Worm (Caenorhabditis elegans): ENCODE data around the gene nyn-3.

DNA sequence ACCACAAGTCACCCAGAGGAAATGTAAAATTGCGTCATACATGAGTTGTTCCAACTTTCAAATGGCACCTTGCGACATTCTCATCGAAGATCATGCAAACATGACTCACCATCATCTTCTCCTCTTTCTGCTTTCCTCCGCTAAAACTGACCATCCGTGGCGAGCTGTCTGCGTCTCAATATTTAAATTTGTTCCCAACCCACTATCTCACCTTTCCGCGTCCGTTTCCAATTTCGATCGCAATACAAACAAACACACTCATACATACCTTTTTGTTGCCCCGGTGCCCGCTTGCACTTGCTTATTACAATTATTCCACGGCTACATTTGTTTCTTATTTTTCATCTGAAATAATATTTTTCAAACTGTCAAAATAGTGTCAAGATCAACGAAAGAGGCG, 31.7 kb downstream of the nyn-3 start, which contains the start of gene nmgp-1:
- TF ChIP-seq ceh-43 (GFP tag; optimal IDR thresholded peaks at IDR 0.05) (no peak), unc-39 (tag; optimal IDR thresholded peaks at IDR 0.05) (no peak), mls-2 (tag; optimal IDR thresholded peaks at IDR 0.05) (no peak), lin-13 (tag; optimal IDR thresholded peaks at IDR 0.05) (no peak), ztf-11 (tag; optimal IDR thresholded peaks at IDR 0.05) (no peak), drap-1 (GFP tag; optimal IDR thresholded peaks at IDR 0.05) (no peak), ham-2 (GFP tag; optimal IDR thresholded peaks at IDR 0.05) (no peak), pha-4 (tag; optimal IDR thresholded peaks at IDR 0.05) (peak; percentile 13), unc-62 (GFP tag; optimal IDR thresholded peaks at IDR 0.05) (no peak)

Data from whole organism, mixed stage, embryonic.